Worm (Caenorhabditis elegans): Measurements from ENCODE around the gene F55E10.4.

The F55E10.4 gene

ce11 chrX:8286164-8286563, 41.5 kb downstream of the F55E10.4 start:
- TF ChIP-seq nhr-67 (tag; optimal IDR thresholded peaks at IDR 0.05): no peak
- TF ChIP-seq ceh-28 (tag; optimal IDR thresholded peaks at IDR 0.05): no peak
- no peak for TF ChIP-seq ceh-9 (tag; optimal IDR thresholded peaks at IDR 0.05)
- no peak for TF ChIP-seq pqm-1 (tag; optimal IDR thresholded peaks at IDR 0.05)
- no peak for TF ChIP-seq ZK546.5 (tag; optimal IDR thresholded peaks at IDR 0.05)
- no peak for TF ChIP-seq nfya-1 (tag; optimal IDR thresholded peaks at IDR 0.05; ENCODE audit: insufficient read depth)
- TF ChIP-seq snpc-4 (tag; optimal IDR thresholded peaks at IDR 0.05): no peak
- no peak for TF ChIP-seq egl-5 (tag; optimal IDR thresholded peaks at IDR 0.05)
- TF ChIP-seq ztf-11 (tag; optimal IDR thresholded peaks at IDR 0.05): no peak
- TF ChIP-seq daf-12 (tag; optimal IDR thresholded peaks at IDR 0.05): no peak
- no peak for TF ChIP-seq mdl-1 (tag; optimal IDR thresholded peaks at IDR 0.05)
- no peak for TF ChIP-seq elt-3 (tag; optimal IDR thresholded peaks at IDR 0.05)
- TF ChIP-seq lin-39 (tag; optimal IDR thresholded peaks at IDR 0.05): no peak
- TF ChIP-seq ztf-4 (tag; optimal IDR thresholded peaks at IDR 0.05): no peak
- TF ChIP-seq nhr-11 (tag; optimal IDR thresholded peaks at IDR 0.05): no peak
- TF ChIP-seq unc-62 (GFP tag; optimal IDR thresholded peaks at IDR 0.05): no peak
- TF ChIP-seq mml-1 (tag; optimal IDR thresholded peaks at IDR 0.05): no peak
- TF ChIP-seq nhr-23 (tag; optimal IDR thresholded peaks at IDR 0.05): no peak
- no peak for TF ChIP-seq fkh-10 (GFP tag; optimal IDR thresholded peaks at IDR 0.05)
- no peak for TF ChIP-seq lsy-12 (tag; optimal IDR thresholded peaks at IDR 0.05)

ce11 chrX:8285169-8285796, 42.4 kb downstream of the F55E10.4 start, which contains the start of the genes fis-2 and F13B9.2:
Gene fis-2, minus strand, starts transcription at chrX:8285219.
Gene F13B9.2, plus strand, starts transcription at chrX:8285683.
- TF ChIP-seq nhr-23 (tag; optimal IDR thresholded peaks at IDR 0.05): peak; percentile 46
- TF ChIP-seq elt-3 (tag; optimal IDR thresholded peaks at IDR 0.05): no peak

DNA sequence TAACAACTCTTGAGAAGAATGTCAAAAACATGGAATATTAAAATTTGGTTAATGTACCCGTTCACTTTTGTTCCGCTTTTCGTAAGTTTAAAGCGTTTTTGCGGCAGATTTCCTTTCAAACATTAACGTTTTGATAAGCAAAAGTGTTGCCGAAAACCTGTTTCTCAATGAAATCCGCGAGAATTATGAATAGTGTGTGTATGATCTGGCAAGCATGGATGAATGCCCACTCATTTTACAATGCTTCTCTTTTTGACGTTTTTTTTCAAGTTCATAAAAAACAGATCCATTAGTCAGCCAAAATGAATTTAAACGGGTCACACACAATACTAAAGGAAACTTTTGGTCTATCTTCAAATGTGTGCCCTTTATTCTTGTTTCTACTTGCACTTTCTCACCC, 43.7 kb downstream of the F55E10.4 start:
- TF ChIP-seq nhr-43 (tag; optimal IDR thresholded peaks at IDR 0.05; ENCODE audit: poor library complexity, severe bottlenecking) (no peak), unc-62 (GFP tag; optimal IDR thresholded peaks at IDR 0.05) (no peak), elt-2 (tag; optimal IDR thresholded peaks at IDR 0.05) (no peak), aly-2 (tag; optimal IDR thresholded peaks at IDR 0.05) (no peak), nhr-76 (tag; optimal IDR thresholded peaks at IDR 0.05) (no peak), nhr-77 (tag; optimal IDR thresholded peaks at IDR 0.05) (no peak), ceh-9 (tag; optimal IDR thresholded peaks at IDR 0.05) (no peak), eor-1 (tag; optimal IDR thresholded peaks at IDR 0.05) (no peak), snpc-4 (tag; optimal IDR thresholded peaks at IDR 0.05) (no peak), nhr-23 (tag; optimal IDR thresholded peaks at IDR 0.05) (no peak), jun-1 (tag; optimal IDR thresholded peaks at IDR 0.05) (no peak), pha-4 (tag; optimal IDR thresholded peaks at IDR 0.05) (no peak), lin-15B (tag; optimal IDR thresholded peaks at IDR 0.05) (no peak), ztf-4 (tag; optimal IDR thresholded peaks at IDR 0.05) (no peak)

All from whole organism, L3 larva.